Fruit fly (Drosophila melanogaster) whole organism, embryonic: ENCODE data around the gene RfC3.

Experiments used
- Atf3 ChIP-seq: fragments of 200-800 bp; sonication (Bioruptor generic); optimal IDR thresholded peaks from 3 replicates; lab custom pipeline; 2016; ENCODE audit warnings: missing biosample characterization, missing genetic modification characterization
- B-H1 ChIP-seq: fragments of 200-800 bp; sonication (Bioruptor generic); IDR thresholded peaks from 3 replicates; pipeline ENCODE4 v1.3.6; 2022; ENCODE audit warnings: missing biosample characterization, missing genetic modification characterization
- CG10979 ChIP-seq: fragments of 200-800 bp; sonication (Bioruptor generic); optimal IDR thresholded peaks from 2 replicates; lab custom pipeline; 2018; ENCODE audit warnings: missing biosample characterization, mild to moderate bottlenecking, missing genetic modification characterization, moderate library complexity
- CG11093 ChIP-seq: fragments of 200-800 bp; sonication (Bioruptor generic); IDR thresholded peaks from 3 replicates; pipeline ENCODE4 v1.3.6; 2022; ENCODE audit warnings: missing biosample characterization, missing genetic modification characterization
- CG11560 ChIP-seq: fragments of 200-800 bp; sonication (Bioruptor generic); IDR thresholded peaks from 3 replicates; pipeline ENCODE4 v1.3.6; 2022; ENCODE audit warnings: missing biosample characterization, missing genetic modification characterization
- CG12942 ChIP-seq: fragments of 200-800 bp; sonication (Bioruptor generic); optimal IDR thresholded peaks from 3 replicates; lab custom pipeline; 2016; ENCODE audit warnings: missing biosample characterization, missing genetic modification characterization
- CG13775 ChIP-seq: fragments of 200-800 bp; sonication (Bioruptor generic); optimal IDR thresholded peaks from 3 replicates; lab custom pipeline; 2017; ENCODE audit warnings: missing biosample characterization, mild to moderate bottlenecking, missing genetic modification characterization
- CG14014 ChIP-seq: fragments of 200-800 bp; sonication (Bioruptor generic); IDR thresholded peaks from 2 replicates; pipeline ENCODE4 v1.3.6; 2022; ENCODE audit warnings: missing biosample characterization, missing genetic modification characterization
- CG15514 ChIP-seq: fragments of 200-800 bp; sonication (Bioruptor generic); optimal IDR thresholded peaks from 3 replicates; lab custom pipeline; 2017; ENCODE audit warnings: missing biosample characterization, missing genetic modification characterization, mild to moderate bottlenecking, moderate library complexity, missing genetic modification reagents
- CG17186 ChIP-seq: fragments of 200-800 bp; sonication (Bioruptor generic); optimal IDR thresholded peaks from 3 replicates; lab custom pipeline; 2017; ENCODE audit warnings: missing biosample characterization, missing genetic modification reagents, missing genetic modification characterization
- CG18619 ChIP-seq: fragments of 200-800 bp; sonication (Bioruptor generic); optimal IDR thresholded peaks from 3 replicates; lab custom pipeline; 2017; ENCODE audit warnings: missing biosample characterization, mild to moderate bottlenecking, missing genetic modification characterization
- CG18764 ChIP-seq: fragments of 200-800 bp; sonication (Bioruptor generic); optimal IDR thresholded peaks from 3 replicates; lab custom pipeline; 2016; ENCODE audit warnings: missing biosample characterization, missing genetic modification characterization
- CG3407 ChIP-seq: fragments of 200-800 bp; sonication (Bioruptor generic); optimal IDR thresholded peaks from 2 replicates; lab custom pipeline; 2018; ENCODE audit warnings: missing biosample characterization, mild to moderate bottlenecking, missing genetic modification characterization
- CG4730 ChIP-seq: fragments of 200-800 bp; sonication (Bioruptor generic); IDR thresholded peaks from 2 replicates; pipeline ENCODE4 v1.3.6; 2022; ENCODE audit warnings: missing biosample characterization, missing genetic modification characterization
- CG6175 ChIP-seq: fragments of 200-800 bp; sonication (Bioruptor generic); IDR thresholded peaks from 3 replicates; pipeline ENCODE4 v1.3.6; 2022; ENCODE audit warnings: missing biosample characterization, missing genetic modification characterization
- CG7745 ChIP-seq: fragments of 200-800 bp; sonication (Bioruptor generic); optimal IDR thresholded peaks from 2 replicates; lab custom pipeline; 2018; ENCODE audit warnings: missing biosample characterization, mild to moderate bottlenecking, missing genetic modification characterization, moderate library complexity
- CG7963 ChIP-seq: fragments of 200-800 bp; sonication (Bioruptor generic); IDR thresholded peaks from 3 replicates; pipeline ENCODE4 v1.3.6; 2022; ENCODE audit warnings: missing biosample characterization, missing genetic modification characterization; ENCODE audit not compliant: partially characterized antibody
- CG8089 ChIP-seq: fragments of 200-800 bp; sonication (Bioruptor generic); optimal IDR thresholded peaks from 3 replicates; lab custom pipeline; 2016; ENCODE audit warnings: missing biosample characterization, missing genetic modification characterization
- CG8281 ChIP-seq: fragments of 200-800 bp; sonication (Bioruptor generic); optimal IDR thresholded peaks from 2 replicates; lab custom pipeline; 2018; ENCODE audit warnings: missing biosample characterization, mild to moderate bottlenecking, missing genetic modification characterization, moderate library complexity
- CG8765 ChIP-seq: fragments of 200-800 bp; sonication (Bioruptor generic); IDR thresholded peaks from 2 replicates; pipeline ENCODE4 v1.3.6; 2022; ENCODE audit warnings: missing biosample characterization, missing genetic modification characterization
- CG9215 ChIP-seq: fragments of 200-800 bp; sonication (Bioruptor generic); IDR thresholded peaks from 2 replicates; pipeline ENCODE4 v1.3.6; 2022; ENCODE audit warnings: missing biosample characterization, missing genetic modification characterization
- CG9727 ChIP-seq: fragments of 200-800 bp; sonication (Bioruptor generic); optimal IDR thresholded peaks from 3 replicates; lab custom pipeline; 2017; ENCODE audit warnings: missing biosample characterization, mild to moderate bottlenecking, missing genetic modification characterization
- D ChIP-seq, 2 experiments: fragments of 200-800 bp in 1 of 2; fragments of >200 bp in 1 of 2; sonication (Bioruptor generic) in 1 of 2; optimal IDR thresholded peaks; 2 replicates in 1 of 2; 3 replicates in 1 of 2; lab custom pipeline; 2017; ENCODE audit warnings: mild to moderate bottlenecking in 1 of 2, missing biosample characterization in 1 of 2, missing genetic modification characterization in 1 of 2, missing genetic modification reagents in 1 of 2
- Dll ChIP-seq: fragments of 200-800 bp; sonication (Bioruptor generic); IDR thresholded peaks from 4 replicates; pipeline ENCODE4 v1.3.6; 2022; ENCODE audit warnings: missing biosample characterization, missing genetic modification characterization; ENCODE audit not compliant: partially characterized antibody
- Elba2 ChIP-seq: fragments of 200-800 bp; sonication (Bioruptor generic); optimal IDR thresholded peaks from 3 replicates; lab custom pipeline; 2016; ENCODE audit warnings: missing biosample characterization, missing genetic modification characterization
- Ets97D ChIP-seq: fragments of 200-800 bp; sonication (Bioruptor generic); optimal IDR thresholded peaks from 3 replicates; lab custom pipeline; 2016; ENCODE audit warnings: missing biosample characterization, missing genetic modification characterization
- H15 ChIP-seq: fragments of 200-800 bp; sonication (Bioruptor generic); IDR thresholded peaks from 3 replicates; pipeline ENCODE4 v1.3.6; 2022; ENCODE audit warnings: missing biosample characterization, missing genetic modification characterization
- Hr78 ChIP-seq, 2 experiments: fragments of 200-800 bp in 1 of 2; fragments of >200 bp in 1 of 2; sonication (Bioruptor generic) in 1 of 2; optimal IDR thresholded peaks; 2 replicates each; lab custom pipeline; 2017 to 2019; ENCODE audit warnings: missing biosample characterization in 2 of 2, missing genetic modification characterization in 2 of 2, mild to moderate bottlenecking in 1 of 2, moderate library complexity in 1 of 2
- Mrtf ChIP-seq: fragments of 200-800 bp; sonication (Bioruptor generic); IDR thresholded peaks from 3 replicates; pipeline ENCODE4 v1.3.6; 2022; ENCODE audit warnings: missing biosample characterization, missing genetic modification characterization
- Nf-YC ChIP-seq: fragments of 200-800 bp; optimal IDR thresholded peaks from 3 replicates; lab custom pipeline; 2019; ENCODE audit warnings: missing biosample characterization, mild to moderate bottlenecking, missing genetic modification characterization, moderate library complexity
- Side ChIP-seq: fragments of 200-800 bp; sonication (Bioruptor generic); optimal IDR thresholded peaks from 2 replicates; lab custom pipeline; 2016; ENCODE audit warnings: missing biosample characterization, missing genetic modification characterization
- Sry-δ ChIP-seq: fragments of 200-800 bp; sonication (Bioruptor generic); optimal IDR thresholded peaks from 2 replicates; lab custom pipeline; 2016; ENCODE audit warnings: missing biosample characterization, missing genetic modification characterization
- Vsx1 ChIP-seq: fragments of 200-800 bp; sonication (Bioruptor generic); optimal IDR thresholded peaks from 2 replicates; lab custom pipeline; 2017; ENCODE audit warnings: missing biosample characterization, mild to moderate bottlenecking, missing genetic modification characterization, missing genetic modification reagents
- YL-1 ChIP-seq: fragments of 200-800 bp; sonication (Bioruptor generic); optimal IDR thresholded peaks from 3 replicates; lab custom pipeline; 2017; ENCODE audit warnings: missing biosample characterization, mild to moderate bottlenecking, missing genetic modification characterization
- abd-A ChIP-seq: fragments of 200-800 bp; sonication (Bioruptor generic); optimal IDR thresholded peaks from 3 replicates; lab custom pipeline; 2019; ENCODE audit warnings: missing biosample characterization, mild to moderate bottlenecking, missing genetic modification characterization, moderate library complexity
- dm ChIP-seq: fragments of 200-800 bp; sonication (Bioruptor generic); optimal IDR thresholded peaks from 3 replicates; lab custom pipeline; 2016; ENCODE audit warnings: missing biosample characterization, missing genetic modification characterization
- fru ChIP-seq: fragments of >200 bp; optimal IDR thresholded peaks from 2 replicates; lab custom pipeline; 2017
- ftz-f1 ChIP-seq: fragments of 200-800 bp; sonication (Bioruptor generic); optimal IDR thresholded peaks from 2 replicates; lab custom pipeline; 2016; ENCODE audit warnings: missing biosample characterization, missing genetic modification characterization
- gfzf ChIP-seq: fragments of 200-800 bp; sonication (Bioruptor generic); optimal IDR thresholded peaks from 2 replicates; lab custom pipeline; 2016; ENCODE audit warnings: missing biosample characterization, mild to moderate bottlenecking, missing genetic modification characterization, moderate library complexity
- hth ChIP-seq: fragments of >200 bp; optimal IDR thresholded peaks from 2 replicates; lab custom pipeline; 2017; ENCODE audit warnings: inconsistent platforms
- lola ChIP-seq, 3 experiments: fragments of >200 bp in 2 of 3; fragments of 200-800 bp in 1 of 3; sonication (Bioruptor generic) in 1 of 3; optimal IDR thresholded peaks; 2 replicates each; lab custom pipeline; 2017 to 2019; ENCODE audit warnings: missing biosample characterization in 3 of 3, missing genetic modification characterization in 3 of 3, mild to moderate bottlenecking in 1 of 3, moderate library complexity in 1 of 3
- nau ChIP-seq: fragments of 200-800 bp; sonication (Bioruptor generic); optimal IDR thresholded peaks from 3 replicates; lab custom pipeline; 2017; ENCODE audit warnings: missing biosample characterization, mild to moderate bottlenecking, missing genetic modification characterization, missing genetic modification reagents
- nerfin-1 ChIP-seq: fragments of 200-800 bp; sonication (Bioruptor generic); optimal IDR thresholded peaks from 3 replicates; lab custom pipeline; 2019; ENCODE audit warnings: missing biosample characterization, mild to moderate bottlenecking, missing genetic modification characterization, moderate library complexity
- pnt ChIP-seq: fragments of 200-800 bp; sonication (Bioruptor generic); optimal IDR thresholded peaks from 3 replicates; lab custom pipeline; 2016; ENCODE audit warnings: missing biosample characterization, missing genetic modification characterization
- prd ChIP-seq, 3 experiments: fragments of >200 bp in 2 of 3; fragments of 200-800 bp in 1 of 3; sonication (Bioruptor generic) in 1 of 3; optimal IDR thresholded peaks in 2 of 3; IDR thresholded peaks in 1 of 3; 2 replicates in 2 of 3; 3 replicates in 1 of 3; pipeline versions ENCODE4 v1.3.6 to Lab custom; 2017 to 2022; ENCODE audit warnings: missing biosample characterization in 1 of 3, missing genetic modification characterization in 1 of 3
- sisA ChIP-seq: fragments of 200-800 bp; sonication (Bioruptor generic); IDR thresholded peaks from 2 replicates; pipeline ENCODE4 v1.3.6; 2022; ENCODE audit warnings: missing biosample characterization, missing genetic modification characterization
- stwl ChIP-seq: fragments of 200-800 bp; sonication (Bioruptor generic); optimal IDR thresholded peaks from 3 replicates; lab custom pipeline; 2018; ENCODE audit warnings: missing biosample characterization, mild to moderate bottlenecking, missing genetic modification characterization, moderate library complexity
- twi ChIP-seq: fragments of 200-800 bp; optimal IDR thresholded peaks from 2 replicates; lab custom pipeline; 2019; ENCODE audit warnings: missing biosample characterization, mild to moderate bottlenecking, missing genetic modification characterization, moderate library complexity

RfC3 gene

dm6 chr2L:10413251-10414127 is 5.5 kb upstream of the RfC3 start, which contains the start of the genes CG5355 and Klp31E (continued):
- TF ChIP-seq nau (no peak), dm (peak; percentile 18), CG18764 (GFP tag; lab: Kevin White, UChicago) (no peak), YL-1 (GFP tag; lab: Kevin White, UChicago) (peak; percentile 41), Side (GFP tag; lab: Kevin White, UChicago) (peak; percentile 42), Dll (peak; percentile 80), nerfin-1 (tag; lab: Kevin White, UChicago) (peak; percentile 31), CG13775 (GFP tag; lab: Kevin White, UChicago) (peak; percentile 81), Nf-YC (tag; lab: Kevin White, UChicago) (peak; percentile 76), CG6175 (GFP tag; lab: Robert Waterston, UW) (no peak), fru (lab: Kevin White, UChicago) (no peak), CG9727 (GFP tag; lab: Kevin White, UChicago) (peak; percentile 87), prd (optimal IDR thresholded peaks at IDR 0.05; lab: Kevin White, UChicago) (no peak), prd (GFP tag; IDR thresholded peaks at IDR 0.05; lab: Robert Waterston, UW) (peak; percentile 73), CG14014 (no peak), H15 (no peak), CG8089 (GFP tag; lab: Kevin White, UChicago) (no peak), CG3407 (GFP tag; lab: Kevin White, UChicago) (no peak), Vsx1 (GFP tag; lab: Kevin White, UChicago) (no peak), Hr78 (GFP tag; optimal IDR thresholded peaks at IDR 0.05; lab: Kevin White, UChicago) (no peak), CG10979 (tag; lab: Kevin White, UChicago) (peak; percentile 72), ftz-f1 (GFP tag; lab: Kevin White, UChicago) (no peak), twi (peak; percentile 69), CG15514 (peak; percentile 39), CG4730 (GFP tag; lab: Robert Waterston, UW) (no peak), CG11093 (GFP tag; lab: Robert Waterston, UW) (no peak), stwl (tag; lab: Kevin White, UChicago) (peak; percentile 3), CG11560 (no peak), gfzf (GFP tag; lab: Kevin White, UChicago) (peak; percentile 23), sisA (GFP tag; lab: Robert Waterston, UW) (no peak), abd-A (no peak), Atf3 (GFP tag; lab: Kevin White, UChicago) (peak; percentile 51), Ets97D (GFP tag; lab: Kevin White, UChicago) (peak; percentile 15), CG7963 (GFP tag; lab: Robert Waterston, UW) (peak; percentile 49; the same call in 1 of the 3 replicates), lola (GFP tag; optimal IDR thresholded peaks at IDR 0.05; lab: Kevin White, UChicago) (peak in 1 of 3 experiments; percentile 82), Mrtf (GFP tag; lab: Robert Waterston, UW) (no peak; the same call in 2 of the 3 replicates), hth (lab: Kevin White, UChicago) (no peak), pnt (GFP tag; lab: Kevin White, UChicago) (peak; percentile 5), CG8281 (tag; lab: Kevin White, UChicago) (no peak), CG17186 (GFP tag; lab: Kevin White, UChicago) (no peak), CG8765 (no peak), Elba2 (no peak), CG12942 (GFP tag; lab: Kevin White, UChicago) (peak; percentile 42), D (optimal IDR thresholded peaks at IDR 0.05; lab: Kevin White, UChicago) (no peak), D (GFP tag; optimal IDR thresholded peaks at IDR 0.05; lab: Kevin White, UChicago) (peak; percentile 66), B-H1 (GFP tag; lab: Robert Waterston, UW) (0 out of 3 replicates have a peak, but pooled peaks have one; percentile 45), CG9215 (GFP tag; lab: Robert Waterston, UW) (no peak), Sry-δ (peak; percentile 69), CG7745 (no peak), CG18619 (peak; percentile 75)
